Fruit fly (Drosophila melanogaster) whole organism, prepupa: ENCODE measurements around the gene spen.

Source experiments
- CG11294 ChIP-seq: fragments of 200-800 bp; sonication (Bioruptor generic); IDR thresholded peaks from 2 replicates; pipeline ENCODE4 v1.3.6; 2022; ENCODE audit warnings: missing biosample characterization, missing genetic modification characterization
- CG1621 ChIP-seq: fragments of 200-800 bp; sonication (Bioruptor generic); optimal IDR thresholded peaks from 3 replicates; lab custom pipeline; 2018; ENCODE audit warnings: missing biosample characterization, mild to moderate bottlenecking, missing genetic modification characterization
- CG6792 ChIP-seq: fragments of 200-800 bp; sonication (Bioruptor generic); optimal IDR thresholded peaks from 3 replicates; lab custom pipeline; 2016; ENCODE audit warnings: missing biosample characterization, missing genetic modification characterization
- CG8119 ChIP-seq: fragments of 200-800 bp; sonication (Bioruptor generic); IDR thresholded peaks from 3 replicates; pipeline ENCODE4 v1.3.6; 2022; ENCODE audit warnings: missing biosample characterization, missing genetic modification characterization
- Eip78C ChIP-seq: fragments of 200-800 bp; sonication (Bioruptor generic); peaks from one replicate; lab custom pipeline; 2016; ENCODE audit warnings: missing biosample characterization, missing genetic modification characterization
- Ets21C ChIP-seq: fragments of 200-800 bp; sonication (Bioruptor generic); optimal IDR thresholded peaks from 3 replicates; lab custom pipeline; 2016; ENCODE audit warnings: missing biosample characterization, missing genetic modification characterization
- Lpt ChIP-seq: fragments of 200-800 bp; sonication (Bioruptor generic); optimal IDR thresholded peaks from 3 replicates; lab custom pipeline; 2016; ENCODE audit warnings: missing biosample characterization, missing genetic modification characterization
- Met ChIP-seq: fragments of 200-800 bp; sonication (Bioruptor generic); optimal IDR thresholded peaks from 3 replicates; lab custom pipeline; 2016; ENCODE audit warnings: missing biosample characterization, missing genetic modification characterization
- fd59A ChIP-seq: fragments of 200-800 bp; sonication (Bioruptor generic); optimal IDR thresholded peaks from 2 replicates; lab custom pipeline; 2017; ENCODE audit warnings: missing biosample characterization, mild to moderate bottlenecking, missing genetic modification characterization, missing genetic modification reagents
- net ChIP-seq: fragments of 200-800 bp; sonication (Bioruptor generic); optimal IDR thresholded peaks from 3 replicates; lab custom pipeline; 2016; ENCODE audit warnings: missing biosample characterization, missing genetic modification characterization
- vri ChIP-seq: fragments of 200-800 bp; sonication (Bioruptor generic); optimal IDR thresholded peaks from 3 replicates; lab custom pipeline; 2016; ENCODE audit warnings: missing biosample characterization, mild to moderate bottlenecking, missing genetic modification characterization

DNA sequence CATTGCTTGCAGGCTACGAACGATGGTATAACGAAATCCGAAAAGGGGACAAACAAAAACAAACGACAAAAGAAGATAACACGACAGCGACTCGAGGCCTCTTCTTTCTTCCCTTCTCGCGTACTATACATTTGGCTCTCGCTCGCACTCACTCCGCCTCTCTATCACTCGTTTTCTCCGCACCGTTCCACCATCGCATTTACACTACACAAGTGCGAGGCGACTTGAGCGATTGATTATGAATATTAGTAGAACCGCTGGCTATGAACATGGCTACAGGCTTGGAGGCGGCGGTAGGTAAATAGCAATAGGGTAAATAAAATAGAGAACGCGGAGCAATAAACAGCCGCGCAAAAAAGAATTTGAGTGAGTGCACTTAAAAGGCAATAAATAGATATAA, 61.7 kb downstream of the spen start:
- peak; percentile 9 for TF ChIP-seq vri
- TF ChIP-seq CG1621: no peak
- no peak for TF ChIP-seq CG11294
- TF ChIP-seq CG8119 (GFP tag; lab: Robert Waterston, UW): 0 out of 3 replicates have a peak, but pooled peaks have one; percentile 27
- no peak for TF ChIP-seq fd59A (GFP tag; lab: Kevin White, UChicago)
- no peak for TF ChIP-seq Eip78C (GFP tag; lab: Kevin White, UChicago)
- TF ChIP-seq Met (GFP tag; lab: Kevin White, UChicago): no peak
- peak; percentile 41 for TF ChIP-seq Lpt
- no peak for TF ChIP-seq Ets21C (GFP tag; lab: Kevin White, UChicago)
- no peak for TF ChIP-seq CG6792 (GFP tag; lab: Kevin White, UChicago)
- no peak for TF ChIP-seq net (GFP tag; lab: Kevin White, UChicago)
